Fruit fly (Drosophila melanogaster): ENCODE data around the gene ppk18.

dm6 chr2L:9778416-9778815, 7.6 kb upstream of the ppk18 start:
- no peak for TF ChIP-seq CG9609 (GFP tag; optimal IDR thresholded peaks at IDR 0.05)
- TF ChIP-seq CG16779 (GFP tag; IDR thresholded peaks at IDR 0.05), result no peak
- TF ChIP-seq CG6689 (GFP tag; IDR thresholded peaks at IDR 0.05), result no peak
- TF ChIP-seq CG11456 (GFP tag; IDR thresholded peaks at IDR 0.05), result no peak
- no peak for TF ChIP-seq mirr (GFP tag; optimal IDR thresholded peaks at IDR 0.05)
- no peak for TF ChIP-seq cad (GFP tag; optimal IDR thresholded peaks at IDR 0.05)
- TF ChIP-seq NfI (GFP tag; optimal IDR thresholded peaks at IDR 0.05), result no peak
- no peak for TF ChIP-seq onecut (GFP tag; IDR thresholded peaks at IDR 0.05)
